Fruit fly (Drosophila melanogaster) whole organism: Measurements from ENCODE around the gene Cow.

Experiments
- CG8478 ChIP-seq: fragments of >200 bp; optimal IDR thresholded peaks from 2 replicates; lab custom pipeline; 2018; ENCODE audit warnings: inconsistent platforms
- Dll ChIP-seq: fragments of >200 bp; optimal IDR thresholded peaks from 2 replicates; lab custom pipeline; 2017
- EcR ChIP-seq, 2 experiments: fragments of >200 bp; optimal IDR thresholded peaks; 2 replicates each; lab custom pipeline; 2017; ENCODE audit warnings: missing biosample characterization in 2 of 2, missing genetic modification characterization in 2 of 2, missing genetic modification reagents in 2 of 2
- pan ChIP-seq: fragments of >200 bp; optimal IDR thresholded peaks from 2 replicates; lab custom pipeline; 2017
- psq ChIP-seq: fragments of >200 bp; optimal IDR thresholded peaks from 2 replicates; lab custom pipeline; 2017
- usp ChIP-seq: fragments of >200 bp; optimal IDR thresholded peaks from 2 replicates; lab custom pipeline; 2017; ENCODE audit warnings: missing biosample characterization, missing genetic modification characterization, mixed read lengths

DNA sequence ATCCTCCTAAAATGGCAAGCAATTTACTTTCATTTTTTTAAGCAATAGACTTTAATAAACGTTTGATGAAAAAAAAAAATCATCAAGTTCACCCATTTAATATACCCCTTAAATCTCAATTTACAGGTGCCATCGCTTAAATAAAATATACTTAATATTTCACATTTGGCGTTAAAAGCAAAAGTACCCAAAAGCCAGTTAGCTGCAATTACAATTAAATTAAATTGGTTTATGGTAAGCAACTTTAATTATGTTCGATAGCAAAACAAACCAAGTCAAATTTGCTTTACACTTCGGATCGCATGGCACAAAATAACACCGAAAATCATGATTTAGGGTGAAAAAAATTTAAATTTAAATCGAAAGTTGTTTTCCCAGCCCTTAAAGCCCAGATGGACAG, 70.6 kb downstream of the Cow start, which contains the start of gene CG13838:
- TF ChIP-seq psq (lab: Kevin White, UChicago) (no peak), pan (lab: Kevin White, UChicago) (no peak), EcR (GFP tag; optimal IDR thresholded peaks at IDR 0.05; lab: Kevin White, UChicago) (no peak), CG8478 (lab: Kevin White, UChicago) (no peak), usp (GFP tag; lab: Kevin White, UChicago) (no peak), Dll (lab: Kevin White, UChicago) (no peak)
